Worm (Caenorhabditis elegans) whole organism, young adult: Measurements from ENCODE around the gene F56C3.1.

Experiments used
- F52B5.7 ChIP-seq: sonication (generic microtip); optimal IDR thresholded peaks from 2 replicates; lab custom pipeline; 2016; ENCODE audit warnings: mild to moderate bottlenecking, missing genetic modification characterization, missing compliant biosample characterization
- F57C9.4 ChIP-seq: sonication (generic microtip); optimal IDR thresholded peaks from 2 replicates; lab custom pipeline; 2017; ENCODE audit warnings: mild to moderate bottlenecking, missing genetic modification characterization, missing compliant biosample characterization
- Y56A3A.18 ChIP-seq: fragments of 200-800 bp; sonication (Bioruptor generic); IDR thresholded peaks from 2 replicates; pipeline ENCODE4 v1.3.6; 2022; ENCODE audit warnings: missing genetic modification reagents, missing genetic modification characterization, missing compliant biosample characterization
- ceh-27 ChIP-seq: fragments of 200-800 bp; sonication (Bioruptor generic); optimal IDR thresholded peaks from 2 replicates; lab custom pipeline; 2018; ENCODE audit warnings: mild to moderate bottlenecking, missing genetic modification characterization, moderate library complexity, missing compliant biosample characterization
- snpc-4 ChIP-seq, 5 experiments: fragments of 150-350 bp in 1 of 5; sonication (generic microtip) in 4 of 5; optimal IDR thresholded peaks; 2 replicates each; lab custom pipeline; 2014 to 2018; ENCODE audit warnings: missing genetic modification characterization in 5 of 5, missing biosample characterization in 3 of 5, antibody characterized with exemption in 2 of 5, mild to moderate bottlenecking in 2 of 5, missing compliant biosample characterization in 2 of 5, missing genotype in 2 of 5, moderate library complexity in 2 of 5, missing genetic modification reagents in 1 of 5

DNA sequence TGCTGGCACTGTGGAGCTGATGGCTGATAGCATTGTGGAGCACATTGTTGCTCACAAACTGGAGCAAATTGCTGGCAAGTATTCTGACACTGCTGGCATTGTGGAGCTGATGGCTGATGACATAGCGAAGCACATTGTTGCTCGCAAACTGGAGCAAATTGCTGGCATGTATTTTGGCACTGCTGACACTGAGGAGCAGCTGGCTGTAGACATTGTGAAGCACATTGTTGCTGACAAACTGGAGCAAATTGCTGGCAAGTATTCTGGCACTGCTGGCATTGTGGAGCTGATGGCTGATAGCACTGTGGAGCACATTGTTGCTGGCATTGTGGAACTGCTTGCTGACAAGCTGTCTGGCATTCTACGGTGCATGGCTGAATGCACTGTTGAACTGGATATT is 22.1 kb downstream of the F56C3.1 start:
- TF ChIP-seq F52B5.7 (tag; lab: Kevin White, UChicago), result no peak
- TF ChIP-seq F57C9.4 (tag; lab: Kevin White, UChicago), result no peak
- TF ChIP-seq snpc-4 (GFP tag; optimal IDR thresholded peaks at IDR 0.05; lab: Kevin White, UChicago), result no peak
- TF ChIP-seq snpc-4 (tag; optimal IDR thresholded peaks at IDR 0.05; lab: Kevin White, UChicago), result no peak
- TF ChIP-seq Y56A3A.18 (GFP tag; lab: Robert Waterston, UW), result no peak
- no peak for TF ChIP-seq ceh-27 (GFP tag; lab: Kevin White, UChicago)
